Fruit fly (Drosophila melanogaster): Measurements from ENCODE around the gene PpD6.

Gene PpD6

DNA sequence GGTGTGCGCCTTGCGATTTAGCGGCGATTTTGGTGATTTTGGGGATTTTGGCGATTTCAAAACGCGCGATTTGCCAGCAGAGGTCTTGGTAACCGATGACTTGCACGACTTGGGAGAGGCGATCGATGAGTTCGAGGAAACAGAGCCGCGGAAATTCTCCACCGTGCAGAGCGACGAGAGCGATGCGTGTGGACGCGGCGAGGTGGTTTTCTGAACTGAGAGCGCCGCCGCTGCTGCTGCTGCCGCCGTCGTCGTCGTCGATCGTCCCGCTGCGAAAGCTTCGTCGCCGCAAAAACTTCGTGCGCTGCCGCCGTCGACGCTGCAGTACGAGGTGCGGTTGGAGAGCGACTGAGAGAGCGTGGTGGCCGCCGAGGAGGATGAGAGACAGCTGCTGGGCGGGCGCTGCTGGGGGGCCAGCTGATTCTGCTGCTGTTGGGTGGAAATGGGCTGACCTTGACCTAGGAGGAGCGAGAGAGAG is 15.1 kb downstream of the PpD6 start:
- no peak for TF ChIP-seq dmrt93B (GFP tag; optimal IDR thresholded peaks at IDR 0.05)
- no peak for TF ChIP-seq sage (GFP tag; optimal IDR thresholded peaks at IDR 0.05)
- TF ChIP-seq CG9705 (GFP tag; optimal IDR thresholded peaks at IDR 0.05): no peak
- TF ChIP-seq GATAd (GFP tag; optimal IDR thresholded peaks at IDR 0.05): no peak
- peak in 1 of 2 experiments; percentile 20 for TF ChIP-seq dl (GFP tag; optimal IDR thresholded peaks at IDR 0.05; ENCODE audit: insufficient read depth in 1 of 2, partially characterized antibody in 2 of 2)
- peak; percentile 38 for TF ChIP-seq Dif (GFP tag; optimal IDR thresholded peaks at IDR 0.05; ENCODE audit: partially characterized antibody)
- TF ChIP-seq Hr78 (GFP tag; optimal IDR thresholded peaks at IDR 0.05): no peak
- no peak for TF ChIP-seq pan (optimal IDR thresholded peaks at IDR 0.05)
- no peak for TF ChIP-seq Vsx2 (GFP tag; optimal IDR thresholded peaks at IDR 0.05; ENCODE audit: partially characterized antibody)
- TF ChIP-seq ey (GFP tag; optimal IDR thresholded peaks at IDR 0.05): no peak
- no peak for TF ChIP-seq fru (GFP tag; optimal IDR thresholded peaks at IDR 0.05)
- TF ChIP-seq Dfd (GFP tag; optimal IDR thresholded peaks at IDR 0.05): no peak
- TF ChIP-seq foxo (GFP tag; optimal IDR thresholded peaks at IDR 0.05): no peak
- no peak for TF ChIP-seq CrebA (GFP tag; optimal IDR thresholded peaks at IDR 0.05; ENCODE audit: borderline replicate concordance)
- peak; percentile 26 for TF ChIP-seq rgr (GFP tag; optimal IDR thresholded peaks at IDR 0.05)
- no peak for TF ChIP-seq Hr83 (GFP tag; optimal IDR thresholded peaks at IDR 0.05; ENCODE audit: poor library complexity, severe bottlenecking)
- TF ChIP-seq h (GFP tag; optimal IDR thresholded peaks at IDR 0.05): no peak
- no peak for TF ChIP-seq woc (GFP tag; optimal IDR thresholded peaks at IDR 0.05)
- no peak for TF ChIP-seq brk (GFP tag; optimal IDR thresholded peaks at IDR 0.05)
- TF ChIP-seq usp (GFP tag; optimal IDR thresholded peaks at IDR 0.05): no peak
- no peak for TF ChIP-seq CG32264 (GFP tag; optimal IDR thresholded peaks at IDR 0.05)
- TF ChIP-seq Jra (GFP tag; optimal IDR thresholded peaks at IDR 0.05): no peak
- TF ChIP-seq jim (GFP tag; optimal IDR thresholded peaks at IDR 0.05): no peak

dm6 chr2L:3127813-3128212 is 18.3 kb downstream of the PpD6 start:
- TF ChIP-seq Jra (GFP tag; optimal IDR thresholded peaks at IDR 0.05) (no peak), Dif (GFP tag; optimal IDR thresholded peaks at IDR 0.05; ENCODE audit: partially characterized antibody) (no peak), h (GFP tag; optimal IDR thresholded peaks at IDR 0.05) (no peak), N (GFP tag; optimal IDR thresholded peaks at IDR 0.05) (no peak), sv (GFP tag; optimal IDR thresholded peaks at IDR 0.05) (no peak), CrebA (GFP tag; optimal IDR thresholded peaks at IDR 0.05; ENCODE audit: borderline replicate concordance) (no peak), GATAd (GFP tag; optimal IDR thresholded peaks at IDR 0.05) (no peak), tai (GFP tag; optimal IDR thresholded peaks at IDR 0.05) (no peak), br (GFP tag; optimal IDR thresholded peaks at IDR 0.05) (no peak), Hr83 (GFP tag; optimal IDR thresholded peaks at IDR 0.05; ENCODE audit: poor library complexity, severe bottlenecking) (no peak), Sp1 (GFP tag; optimal IDR thresholded peaks at IDR 0.05) (no peak)

DNA sequence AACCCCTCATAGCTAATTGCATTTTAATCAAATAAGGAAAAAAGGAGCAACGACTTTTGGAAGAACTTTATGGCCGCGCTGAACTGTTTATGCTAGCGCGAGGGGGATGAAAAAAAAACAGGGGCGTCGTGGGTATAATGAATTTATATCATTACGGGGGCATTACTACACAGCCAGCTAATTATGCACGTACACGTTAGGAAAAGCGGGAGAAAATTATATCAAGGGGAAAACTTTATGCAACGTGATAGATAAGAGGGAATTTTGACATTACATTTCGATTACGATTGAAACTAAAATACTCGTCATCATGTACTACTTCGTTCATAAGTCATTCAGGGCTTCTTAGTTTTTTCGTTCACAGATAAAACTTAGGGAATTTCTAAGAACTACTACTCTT is 18.9 kb downstream of the PpD6 start, which contains the start of gene CG15403:
Gene CG15403, plus strand, starts transcription at position 301 of the 400 bp plus-strand sequence.
- TF ChIP-seq woc (GFP tag; optimal IDR thresholded peaks at IDR 0.05) (no peak), lola (GFP tag; optimal IDR thresholded peaks at IDR 0.05) (no peak), Abd-B (GFP tag; optimal IDR thresholded peaks at IDR 0.05) (no peak), HLH106 (tag; optimal IDR thresholded peaks at IDR 0.05) (no peak), dl (GFP tag; optimal IDR thresholded peaks at IDR 0.05; ENCODE audit: insufficient read depth in 1 of 2, partially characterized antibody in 2 of 2) (no peak)

DNA sequence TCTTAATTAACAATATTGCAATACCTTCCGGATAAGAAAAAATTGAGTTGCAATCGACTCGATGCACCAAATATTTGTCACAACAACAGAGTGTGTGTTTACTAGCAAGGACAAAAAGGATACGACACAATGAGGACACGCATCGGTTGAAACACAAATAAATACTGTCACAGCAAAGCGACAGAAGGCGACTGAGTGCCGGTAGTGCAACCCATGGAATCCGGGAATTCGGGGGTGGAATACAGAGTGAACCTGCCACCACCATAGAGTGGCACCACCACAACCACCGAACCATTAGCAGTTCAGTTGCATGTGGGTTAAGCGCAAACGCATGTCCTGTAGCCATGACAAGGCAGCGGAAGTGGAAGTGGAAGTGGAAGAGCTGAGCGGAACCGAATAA is 20.9 kb downstream of the PpD6 start:
- TF ChIP-seq sage (GFP tag; optimal IDR thresholded peaks at IDR 0.05) (no peak), psq (GFP tag; optimal IDR thresholded peaks at IDR 0.05) (no peak)

dm6 chr2L:3131641-3132040 is 22.2 kb downstream of the PpD6 start:
- TF ChIP-seq usp (GFP tag; optimal IDR thresholded peaks at IDR 0.05) (no peak), lola (GFP tag; optimal IDR thresholded peaks at IDR 0.05) (no peak), brk (GFP tag; optimal IDR thresholded peaks at IDR 0.05) (no peak), br (GFP tag; optimal IDR thresholded peaks at IDR 0.05) (no peak), dsf (GFP tag; optimal IDR thresholded peaks at IDR 0.05; ENCODE audit: borderline replicate concordance) (no peak), N (GFP tag; optimal IDR thresholded peaks at IDR 0.05) (peak; percentile 83), foxo (GFP tag; optimal IDR thresholded peaks at IDR 0.05) (no peak), jim (GFP tag; optimal IDR thresholded peaks at IDR 0.05) (no peak), CrebA (GFP tag; optimal IDR thresholded peaks at IDR 0.05; ENCODE audit: borderline replicate concordance) (no peak), CG9705 (GFP tag; optimal IDR thresholded peaks at IDR 0.05) (no peak), Vsx2 (GFP tag; optimal IDR thresholded peaks at IDR 0.05; ENCODE audit: partially characterized antibody) (peak; percentile 36), Myc (optimal IDR thresholded peaks at IDR 0.05) (peak; percentile 75), psq (GFP tag; optimal IDR thresholded peaks at IDR 0.05) (no peak), Abd-B (GFP tag; optimal IDR thresholded peaks at IDR 0.05) (peak; percentile 44), Sp1 (GFP tag; optimal IDR thresholded peaks at IDR 0.05) (no peak)

Data from whole organism, wandering third instar larva.